Worm (Caenorhabditis elegans) whole organism, L2 larva: ENCODE data around the gene ZK550.2.

Source experiments
- C34F6.9 ChIP-seq: fragments of 150-350 bp; optimal IDR thresholded peaks from 2 replicates; lab custom pipeline; 2014; ENCODE audit warnings: missing biosample characterization, missing genetic modification characterization
- F13H6.1 ChIP-seq: sonication (generic microtip); optimal IDR thresholded peaks from 2 replicates; lab custom pipeline; 2016; ENCODE audit warnings: missing genetic modification characterization, missing compliant biosample characterization
- R02D3.7 ChIP-seq: fragments of 150-350 bp; optimal IDR thresholded peaks from 2 replicates; lab custom pipeline; 2014; ENCODE audit warnings: missing biosample characterization, missing genetic modification characterization
- Y55F3AM.14 ChIP-seq: fragments of 200-800 bp; sonication (Bioruptor generic); optimal IDR thresholded peaks from 2 replicates; lab custom pipeline; 2018; ENCODE audit warnings: mild to moderate bottlenecking, missing genetic modification characterization, missing compliant biosample characterization
- ceh-16 ChIP-seq: fragments of 150-350 bp; optimal IDR thresholded peaks from 2 replicates; lab custom pipeline; 2014; ENCODE audit warnings: missing biosample characterization, missing genetic modification characterization
- dmd-4 ChIP-seq: sonication (generic microtip); optimal IDR thresholded peaks from 2 replicates; lab custom pipeline; 2017; ENCODE audit warnings: missing biosample characterization, missing genetic modification characterization
- elt-3 ChIP-seq: sonication (generic microtip); optimal IDR thresholded peaks from 2 replicates; lab custom pipeline; 2017; ENCODE audit warnings: missing biosample characterization, missing genetic modification characterization
- fos-1 ChIP-seq: fragments of 150-350 bp; optimal IDR thresholded peaks from 2 replicates; lab custom pipeline; 2014; ENCODE audit warnings: missing biosample characterization, missing genetic modification characterization
- gmeb-1 ChIP-seq: fragments of 150-350 bp; optimal IDR thresholded peaks from 2 replicates; lab custom pipeline; 2014; ENCODE audit warnings: missing biosample characterization, missing genetic modification characterization
- lin-13 ChIP-seq: fragments of 150-350 bp; optimal IDR thresholded peaks from 2 replicates; lab custom pipeline; 2014; ENCODE audit warnings: missing biosample characterization, missing genetic modification reagents, missing genetic modification characterization
- lsy-2 ChIP-seq, 2 experiments: fragments of 150-350 bp in 1 of 2; sonication (generic microtip) in 1 of 2; optimal IDR thresholded peaks; 2 replicates each; lab custom pipeline; 2014 to 2017; ENCODE audit warnings: missing biosample characterization in 2 of 2, missing genetic modification characterization in 2 of 2
- nhr-12 ChIP-seq: fragments of 150-350 bp; optimal IDR thresholded peaks from 2 replicates; lab custom pipeline; 2014; ENCODE audit warnings: missing biosample characterization, missing genetic modification characterization
- nhr-129 ChIP-seq: fragments of 150-350 bp; optimal IDR thresholded peaks from 2 replicates; lab custom pipeline; 2014; ENCODE audit warnings: missing biosample characterization, missing genetic modification characterization
- nhr-237 ChIP-seq: fragments of 150-350 bp; optimal IDR thresholded peaks from 2 replicates; lab custom pipeline; 2014; ENCODE audit warnings: missing biosample characterization, missing genetic modification characterization
- nhr-6 ChIP-seq: fragments of 150-350 bp; optimal IDR thresholded peaks from 2 replicates; lab custom pipeline; 2014; ENCODE audit warnings: missing biosample characterization, missing genetic modification characterization
- skn-1 ChIP-seq: sonication (generic microtip); optimal IDR thresholded peaks from 2 replicates; lab custom pipeline; 2017; ENCODE audit warnings: missing biosample characterization, missing genetic modification characterization
- unc-55 ChIP-seq: fragments of 150-350 bp; sonication (generic microtip); optimal IDR thresholded peaks from 3 replicates; lab custom pipeline; 2014; ENCODE audit warnings: missing biosample characterization, missing genetic modification reagents, missing genetic modification characterization
- ztf-1 ChIP-seq: fragments of 200-800 bp; sonication (Bioruptor generic); conservative IDR thresholded peaks from 2 replicates; pipeline ENCODE4 v1.3.6; 2022; ENCODE audit warnings: missing genetic modification characterization, missing compliant biosample characterization

ZK550.2 gene

DNA sequence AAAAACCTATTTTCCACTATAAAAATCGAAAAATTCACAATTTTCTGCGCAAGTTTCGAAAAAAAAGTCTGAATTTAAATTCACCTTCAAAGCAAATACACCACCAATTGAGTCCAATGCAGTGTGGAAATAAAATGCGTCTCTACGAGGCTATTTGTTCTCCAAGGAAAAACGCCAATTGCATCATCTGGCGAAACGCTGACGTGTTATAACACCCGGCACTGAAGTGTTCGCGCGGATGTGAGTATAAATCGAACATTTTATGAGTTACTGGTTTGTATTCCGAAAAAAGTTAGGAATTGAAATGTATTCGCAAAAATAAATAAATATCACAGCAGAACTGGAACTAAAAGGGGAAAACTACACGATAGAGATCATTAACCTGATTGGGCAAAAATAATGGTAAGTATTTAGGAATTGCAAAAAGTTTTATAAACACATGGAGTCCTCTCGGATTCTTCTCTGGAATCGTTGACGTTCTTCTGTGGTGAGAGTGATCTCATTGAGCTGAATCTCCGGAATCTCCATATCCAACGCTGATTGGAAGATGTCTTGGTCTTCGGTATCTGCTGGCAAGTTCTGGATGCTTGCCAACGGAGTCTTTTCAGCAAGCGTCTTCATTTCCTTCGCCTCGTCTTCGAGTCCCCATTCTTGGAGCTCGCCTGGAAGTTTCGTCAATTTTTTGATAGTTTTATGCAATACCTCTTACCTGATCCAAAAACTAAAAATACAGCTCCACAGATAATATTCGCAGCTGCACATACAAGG is 42.7 kb downstream of the ZK550.2 start, which contains the start of gene zipt-7.1:
TSS of gene zipt-7.1 (minus strand) at position 232 of the 768 bp plus-strand sequence.
- TF ChIP-seq R02D3.7 (tag; lab: Kevin White, UChicago), result no peak
- peak; percentile 55 for TF ChIP-seq nhr-129 (tag; lab: Kevin White, UChicago)
- TF ChIP-seq, all 48 proteins: peak for 1

DNA sequence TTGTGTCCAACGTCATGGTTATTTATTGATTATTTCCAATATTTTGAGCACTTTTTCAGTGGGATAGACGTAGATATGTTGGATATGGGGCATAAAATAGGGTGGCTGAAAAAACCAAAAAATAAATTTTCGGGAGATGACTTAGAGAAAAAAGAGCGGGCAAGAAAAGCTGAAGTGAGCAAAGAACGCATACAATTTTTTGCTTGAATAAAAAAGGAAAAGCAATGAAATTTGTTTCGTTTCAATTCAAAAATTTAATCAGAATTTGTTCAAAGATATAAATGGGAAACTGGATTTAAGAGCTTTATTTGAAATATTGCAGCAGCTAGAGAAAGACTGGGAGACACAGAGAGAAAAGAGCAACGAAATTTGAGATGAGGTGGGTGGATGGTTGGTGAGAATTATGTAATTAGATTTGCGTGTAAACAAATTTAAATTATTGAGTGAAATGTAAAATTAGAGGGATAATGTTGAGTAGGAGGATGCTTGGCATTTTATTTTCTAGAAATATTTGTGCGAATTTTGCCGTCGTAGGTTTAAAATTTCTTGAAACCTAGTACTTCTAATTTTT is 46.3 kb downstream of the ZK550.2 start, which contains the start of the genes T28F3.11 and slc-17.4:
TSS of gene T28F3.11 (minus strand) at position 51 of the 571 bp plus-strand sequence.
TSS of gene slc-17.4 (minus strand) at position 105 of the 571 bp plus-strand sequence.
- no peak for TF ChIP-seq nhr-12 (tag; lab: Kevin White, UChicago)
- TF ChIP-seq unc-55, result peak; percentile 4

DNA sequence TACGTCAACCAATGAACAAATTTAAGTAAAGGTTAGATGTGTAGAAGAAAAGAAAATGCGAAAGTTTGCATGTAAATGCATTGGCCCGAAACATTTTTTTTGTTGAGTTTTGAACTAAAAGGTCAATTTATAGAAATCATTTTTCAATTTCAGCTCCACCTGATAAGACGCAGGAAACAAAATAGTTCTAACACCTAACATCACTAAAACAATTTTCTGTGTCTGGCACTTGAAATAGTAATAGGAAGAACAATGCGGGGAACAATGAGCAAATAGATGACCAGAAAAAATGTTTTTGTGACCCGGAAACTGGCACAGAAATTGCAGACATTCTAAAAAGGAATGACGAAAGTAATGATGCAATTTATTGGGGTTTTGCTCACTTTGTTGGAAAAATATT is 47.0 kb downstream of the ZK550.2 start:
- TF ChIP-seq nhr-129 (tag; lab: Kevin White, UChicago) (peak; percentile 43), fos-1 (tag; lab: Kevin White, UChicago) (peak; percentile 23), ceh-16 (tag; lab: Kevin White, UChicago) (no peak), F13H6.1 (tag; lab: Kevin White, UChicago) (no peak), lsy-2 (tag; optimal IDR thresholded peaks at IDR 0.05; lab: Kevin White, UChicago) (no peak), skn-1 (no peak)

ce11 chrIV:17293068-17293467 is 47.7 kb downstream of the ZK550.2 start:
- TF ChIP-seq unc-55, result peak; percentile 11
- no peak for TF ChIP-seq dmd-4 (tag; lab: Kevin White, UChicago)

ce11 chrIV:17293679-17294078 is 48.3 kb downstream of the ZK550.2 start:
- no peak for TF ChIP-seq lin-13 (GFP tag; lab: Kevin White, UChicago)
- peak; percentile 20 for TF ChIP-seq nhr-129 (tag; lab: Kevin White, UChicago)
- no peak for TF ChIP-seq nhr-6 (tag; lab: Kevin White, UChicago)
- peak; percentile 69 for TF ChIP-seq C34F6.9 (tag; lab: Kevin White, UChicago)
- TF ChIP-seq ztf-1 (GFP tag; lab: Robert Waterston, UW), result no peak
- TF ChIP-seq nhr-237 (tag; lab: Kevin White, UChicago), result no peak
- no peak for TF ChIP-seq elt-3 (tag; lab: Kevin White, UChicago)
- TF ChIP-seq unc-55, result peak; percentile 72
- no peak for TF ChIP-seq gmeb-1 (tag; lab: Kevin White, UChicago)

DNA sequence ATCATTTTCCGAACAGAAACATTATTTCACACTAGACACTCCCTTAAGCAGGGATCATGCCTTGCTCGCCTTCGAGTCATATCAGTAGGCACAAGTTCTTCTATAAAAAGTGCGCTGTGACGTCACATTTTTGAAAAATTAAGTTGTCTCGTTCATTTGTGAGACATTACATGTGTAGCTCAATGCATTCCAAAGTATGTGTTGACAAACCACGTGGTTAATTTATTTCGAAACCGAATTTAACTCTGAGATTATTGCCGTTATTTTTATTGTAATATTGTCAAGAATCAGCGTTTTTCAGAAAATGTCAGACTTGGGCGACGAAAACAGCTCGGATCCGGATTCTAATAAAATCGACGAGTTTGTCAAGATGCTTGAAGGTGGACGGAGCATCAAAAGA is 49.1 kb downstream of the ZK550.2 start, which contains the start of gene T28F3.5:
TSS of gene T28F3.5 (plus strand) at position 301 of the 400 bp plus-strand sequence.
- no peak for TF ChIP-seq Y55F3AM.14
